Fruit fly (Drosophila melanogaster) whole organism, embryonic: ENCODE measurements around the gene CG42727.

ENCODE experiments used
- B-H1 ChIP-seq: fragments of 200-800 bp; sonication (Bioruptor generic); IDR thresholded peaks from 3 replicates; pipeline ENCODE4 v1.3.6; 2022; ENCODE audit warnings: missing biosample characterization, missing genetic modification characterization
- B-H2 ChIP-seq: fragments of 200-800 bp; sonication (Bioruptor generic); optimal IDR thresholded peaks from 2 replicates; lab custom pipeline; 2018; ENCODE audit warnings: missing biosample characterization, mild to moderate bottlenecking, missing genetic modification characterization
- CG10209 ChIP-seq: fragments of 200-800 bp; sonication (Bioruptor generic); optimal IDR thresholded peaks from 3 replicates; lab custom pipeline; 2017; ENCODE audit warnings: missing biosample characterization, mild to moderate bottlenecking, missing genetic modification characterization, missing genetic modification reagents
- CG10267 ChIP-seq: fragments of 200-800 bp; sonication (Bioruptor generic); optimal IDR thresholded peaks from 2 replicates; lab custom pipeline; 2018; ENCODE audit warnings: missing biosample characterization, mild to moderate bottlenecking, missing genetic modification characterization, moderate library complexity
- CG10543 ChIP-seq: fragments of 200-800 bp; sonication (Bioruptor generic); optimal IDR thresholded peaks from 3 replicates; lab custom pipeline; 2017; ENCODE audit warnings: missing biosample characterization, mild to moderate bottlenecking, missing genetic modification characterization, moderate library complexity
- CG11560 ChIP-seq: fragments of 200-800 bp; sonication (Bioruptor generic); IDR thresholded peaks from 3 replicates; pipeline ENCODE4 v1.3.6; 2022; ENCODE audit warnings: missing biosample characterization, missing genetic modification characterization
- CG12659 ChIP-seq: fragments of 200-800 bp; sonication (Bioruptor generic); optimal IDR thresholded peaks from 3 replicates; lab custom pipeline; 2017; ENCODE audit warnings: mild to moderate bottlenecking, missing biosample characterization, missing genetic modification reagents, missing genetic modification characterization
- CG16813 ChIP-seq: fragments of 200-800 bp; sonication (Bioruptor generic); IDR thresholded peaks from 3 replicates; pipeline ENCODE4 v1.3.6; 2022; ENCODE audit warnings: missing biosample characterization, missing genetic modification characterization; ENCODE audit not compliant: partially characterized antibody
- CG17328 ChIP-seq: fragments of 200-800 bp; sonication (Bioruptor generic); IDR thresholded peaks from 2 replicates; pipeline ENCODE4 v1.3.6; 2022; ENCODE audit warnings: missing biosample characterization, missing genetic modification characterization
- CG17802 ChIP-seq: fragments of 200-800 bp; sonication (Bioruptor generic); optimal IDR thresholded peaks from 2 replicates; lab custom pipeline; 2018; ENCODE audit warnings: missing biosample characterization, mild to moderate bottlenecking, missing genetic modification characterization, moderate library complexity
- CG18262 ChIP-seq: fragments of 200-800 bp; optimal IDR thresholded peaks from 3 replicates; lab custom pipeline; 2019; ENCODE audit warnings: missing biosample characterization, mild to moderate bottlenecking, missing genetic modification characterization, moderate library complexity
- CG2875 ChIP-seq: fragments of 200-800 bp; sonication (Bioruptor generic); optimal IDR thresholded peaks from 2 replicates; lab custom pipeline; 2017; ENCODE audit warnings: missing biosample characterization, mild to moderate bottlenecking, missing genetic modification characterization, missing genetic modification reagents
- CG30403 ChIP-seq: fragments of 200-800 bp; sonication (Bioruptor generic); optimal IDR thresholded peaks from 3 replicates; lab custom pipeline; 2016; ENCODE audit warnings: missing biosample characterization, missing genetic modification characterization
- CG32767 ChIP-seq: fragments of 200-800 bp; sonication (Bioruptor generic); IDR thresholded peaks from 2 replicates; pipeline ENCODE4 v1.3.6; 2022; ENCODE audit warnings: missing biosample characterization, missing genetic modification characterization
- CG33557 ChIP-seq: fragments of 200-800 bp; sonication (Bioruptor generic); optimal IDR thresholded peaks from 2 replicates; lab custom pipeline; 2019; ENCODE audit warnings: missing biosample characterization, mild to moderate bottlenecking, missing genetic modification characterization, moderate library complexity
- CG3995 ChIP-seq: fragments of 200-800 bp; sonication (Bioruptor generic); optimal IDR thresholded peaks from 3 replicates; lab custom pipeline; 2016; ENCODE audit warnings: missing biosample characterization, missing genetic modification characterization
- CG42726 ChIP-seq: fragments of 200-800 bp; sonication (Bioruptor generic); IDR thresholded peaks from 2 replicates; pipeline ENCODE4 v1.3.6; 2022; ENCODE audit warnings: missing biosample characterization, missing genetic modification characterization; ENCODE audit not compliant: partially characterized antibody
- CG4730 ChIP-seq: fragments of 200-800 bp; sonication (Bioruptor generic); IDR thresholded peaks from 2 replicates; pipeline ENCODE4 v1.3.6; 2022; ENCODE audit warnings: missing biosample characterization, missing genetic modification characterization
- CG4820 ChIP-seq: fragments of 200-800 bp; sonication (Bioruptor generic); optimal IDR thresholded peaks from 3 replicates; lab custom pipeline; 2016; ENCODE audit warnings: missing biosample characterization, missing genetic modification characterization
- CG6765 ChIP-seq: fragments of 200-800 bp; sonication (Bioruptor generic); optimal IDR thresholded peaks from 3 replicates; lab custom pipeline; 2017; ENCODE audit warnings: missing biosample characterization, mild to moderate bottlenecking, missing genetic modification characterization
- CG7839 ChIP-seq: fragments of 200-800 bp; sonication (Bioruptor generic); optimal IDR thresholded peaks from 3 replicates; lab custom pipeline; 2018; ENCODE audit warnings: missing biosample characterization, mild to moderate bottlenecking, missing genetic modification characterization, moderate library complexity
- CTCF ChIP-seq: fragments of 200-800 bp; sonication (Bioruptor generic); optimal IDR thresholded peaks from 2 replicates; lab custom pipeline; 2017; ENCODE audit warnings: missing biosample characterization, mild to moderate bottlenecking, missing genetic modification characterization, moderate library complexity
- Dbx ChIP-seq: fragments of 200-800 bp; sonication (Bioruptor generic); IDR thresholded peaks from 3 replicates; pipeline ENCODE4 v1.3.6; 2022; ENCODE audit warnings: missing biosample characterization, missing genetic modification characterization
- E2f1 ChIP-seq: fragments of 200-800 bp; sonication (Bioruptor generic); IDR thresholded peaks from 2 replicates; pipeline ENCODE4 v1.3.6; 2022; ENCODE audit warnings: missing biosample characterization, missing genetic modification characterization
- H15 ChIP-seq: fragments of 200-800 bp; sonication (Bioruptor generic); IDR thresholded peaks from 3 replicates; pipeline ENCODE4 v1.3.6; 2022; ENCODE audit warnings: missing biosample characterization, missing genetic modification characterization
- Hr39 ChIP-seq: fragments of >200 bp; optimal IDR thresholded peaks from 2 replicates; lab custom pipeline; 2017
- Pdp1 ChIP-seq, 2 experiments: fragments of 200-800 bp; sonication (Bioruptor generic); optimal IDR thresholded peaks; 3 replicates each; lab custom pipeline; 2016; ENCODE audit warnings: missing biosample characterization in 2 of 2, missing genetic modification characterization in 2 of 2, mild to moderate bottlenecking in 1 of 2, moderate library complexity in 1 of 2
- Six4 ChIP-seq: fragments of 200-800 bp; sonication (Bioruptor generic); optimal IDR thresholded peaks from 2 replicates; lab custom pipeline; 2016; ENCODE audit warnings: missing biosample characterization, missing genetic modification characterization
- Trl ChIP-seq, 3 experiments: fragments of >200 bp in 2 of 3; fragments of 200-800 bp in 1 of 3; sonication (Bioruptor generic) in 1 of 3; optimal IDR thresholded peaks; 2 replicates in 1 of 3; 3 replicates in 2 of 3; lab custom pipeline; 2016 to 2017; ENCODE audit warnings: missing biosample characterization in 1 of 3, missing genetic modification characterization in 1 of 3
- abd-A ChIP-seq: fragments of 200-800 bp; sonication (Bioruptor generic); optimal IDR thresholded peaks from 3 replicates; lab custom pipeline; 2019; ENCODE audit warnings: missing biosample characterization, mild to moderate bottlenecking, missing genetic modification characterization, moderate library complexity
- bbx ChIP-seq: fragments of 200-800 bp; sonication (Bioruptor generic); IDR thresholded peaks from 2 replicates; pipeline ENCODE4 v1.3.6; 2022; ENCODE audit warnings: missing biosample characterization, missing genetic modification characterization; ENCODE audit not compliant: partially characterized antibody
- bigmax ChIP-seq: fragments of 200-800 bp; sonication (Bioruptor generic); optimal IDR thresholded peaks from 2 replicates; lab custom pipeline; 2018; ENCODE audit warnings: missing biosample characterization, mild to moderate bottlenecking, missing genetic modification characterization
- da ChIP-seq: fragments of 200-800 bp; sonication (Bioruptor generic); optimal IDR thresholded peaks from 2 replicates; lab custom pipeline; 2016; ENCODE audit warnings: missing biosample characterization, missing genetic modification characterization
- dpn ChIP-seq, 2 experiments: fragments of 200-800 bp; sonication (Bioruptor generic); optimal IDR thresholded peaks; 3 replicates each; lab custom pipeline; 2016; ENCODE audit warnings: missing biosample characterization in 2 of 2, missing genetic modification characterization in 2 of 2
- dysf ChIP-seq: fragments of 200-800 bp; sonication (Bioruptor generic); IDR thresholded peaks from 3 replicates; pipeline ENCODE4 v1.3.6; 2022; ENCODE audit warnings: missing biosample characterization, missing genetic modification characterization
- ftz-f1 ChIP-seq: fragments of 200-800 bp; sonication (Bioruptor generic); optimal IDR thresholded peaks from 2 replicates; lab custom pipeline; 2016; ENCODE audit warnings: missing biosample characterization, missing genetic modification characterization
- gcm2 ChIP-seq: fragments of 200-800 bp; sonication (Bioruptor generic); optimal IDR thresholded peaks from 2 replicates; lab custom pipeline; 2016; ENCODE audit warnings: missing biosample characterization, missing genetic modification characterization
- maf-S ChIP-seq: fragments of 200-800 bp; sonication (Bioruptor generic); optimal IDR thresholded peaks from 2 replicates; lab custom pipeline; 2016; ENCODE audit warnings: missing biosample characterization, missing genetic modification characterization
- sc ChIP-seq, 3 experiments: fragments of >200 bp in 2 of 3; fragments of 200-800 bp in 1 of 3; sonication (Bioruptor generic) in 1 of 3; optimal IDR thresholded peaks; 2 replicates in 2 of 3; 3 replicates in 1 of 3; lab custom pipeline; 2017; ENCODE audit warnings: mild to moderate bottlenecking in 1 of 3, missing biosample characterization in 1 of 3, missing genetic modification characterization in 1 of 3, missing genetic modification reagents in 1 of 3
- sens ChIP-seq: fragments of 200-800 bp; sonication (Bioruptor generic); peaks from one replicate; lab custom pipeline; 2016; ENCODE audit warnings: missing biosample characterization, missing genetic modification characterization
- tio ChIP-seq: fragments of 200-800 bp; sonication (Bioruptor generic); optimal IDR thresholded peaks from 2 replicates; lab custom pipeline; 2017; ENCODE audit warnings: missing biosample characterization, missing genetic modification characterization, inconsistent platforms
- vvl ChIP-seq: fragments of 200-800 bp; sonication (Bioruptor generic); IDR thresholded peaks from 2 replicates; pipeline ENCODE4 v1.3.6; 2022; ENCODE audit warnings: missing biosample characterization, missing genetic modification characterization

The CG42727 gene

dm6 chr3R:15347822-15348221 lies at the start of gene CG42727, which contains the start of gene CG42726 (continued):
- 0 out of 2 replicates have a peak, but pooled peaks have one; percentile 13 for TF ChIP-seq E2f1 (GFP tag; lab: Robert Waterston, UW)
- no peak for TF ChIP-seq CTCF (GFP tag; lab: Kevin White, UChicago)
- TF ChIP-seq CG18262 (tag; lab: Kevin White, UChicago) = peak; percentile 14
- TF ChIP-seq maf-S (GFP tag; lab: Kevin White, UChicago) = no peak
- TF ChIP-seq B-H1 (GFP tag; lab: Robert Waterston, UW) = no peak
- peak in 1 of 2 experiments; percentile 31 for TF ChIP-seq Pdp1 (GFP tag; optimal IDR thresholded peaks at IDR 0.05; lab: Kevin White, UChicago)
- no peak for TF ChIP-seq gcm2
- no peak for TF ChIP-seq B-H2
- TF ChIP-seq tio = no peak
- 0 out of 2 replicates have a peak, but pooled peaks have one; percentile 19 for TF ChIP-seq CG4730
- TF ChIP-seq CG33557 = no peak
- TF ChIP-seq sc (optimal IDR thresholded peaks at IDR 0.05; lab: Kevin White, UChicago) = no peak
- no peak for TF ChIP-seq sc (GFP tag; optimal IDR thresholded peaks at IDR 0.05; lab: Kevin White, UChicago)
- TF ChIP-seq CG7839 (tag; lab: Kevin White, UChicago) = no peak
- no peak for TF ChIP-seq da
- TF ChIP-seq Trl (optimal IDR thresholded peaks at IDR 0.05; lab: Kevin White, UChicago) = no peak
- TF ChIP-seq Trl (GFP tag; optimal IDR thresholded peaks at IDR 0.05; lab: Kevin White, UChicago) = no peak
- no peak for TF ChIP-seq H15 (GFP tag; lab: Robert Waterston, UW)

dm6 chr3R:15305246-15305645 lies 42.6 kb upstream of the CG42727 start:
- TF ChIP-seq Dbx (0 out of 3 replicates have a peak, but pooled peaks have one; percentile 6), CG32767 (GFP tag; lab: Robert Waterston, UW) (no peak), CG30403 (GFP tag; lab: Kevin White, UChicago) (no peak), vvl (GFP tag; lab: Robert Waterston, UW) (0 out of 2 replicates have a peak, but pooled peaks have one; percentile 12), CG2875 (no peak), bigmax (GFP tag; lab: Kevin White, UChicago) (no peak), CG10267 (tag; lab: Kevin White, UChicago) (no peak), Six4 (GFP tag; lab: Kevin White, UChicago) (no peak), Hr39 (lab: Kevin White, UChicago) (peak; percentile 16), CG17328 (GFP tag; lab: Robert Waterston, UW) (peak; percentile 37; the same call in 1 of the 2 replicates), CG3995 (GFP tag; lab: Kevin White, UChicago) (no peak), dpn (GFP tag; optimal IDR thresholded peaks at IDR 0.05; lab: Kevin White, UChicago) (no peak), sens (peak; percentile 22), CG4820 (no peak), CG17802 (tag; lab: Kevin White, UChicago) (no peak), CG6765 (GFP tag; lab: Kevin White, UChicago) (no peak), CG10209 (GFP tag; lab: Kevin White, UChicago) (no peak), ftz-f1 (peak; percentile 56), CG10543 (GFP tag; lab: Kevin White, UChicago) (peak; percentile 6), CG16813 (GFP tag; lab: Robert Waterston, UW) (0 out of 3 replicates have a peak, but pooled peaks have one; percentile 24), bbx (GFP tag; lab: Robert Waterston, UW) (0 out of 2 replicates have a peak, but pooled peaks have one; percentile 6), CG42726 (peak; percentile 23; the same call in 1 of the 2 replicates), dysf (GFP tag; lab: Robert Waterston, UW) (0 out of 3 replicates have a peak, but pooled peaks have one; percentile 9), CG12659 (no peak), CG11560 (tag; lab: Robert Waterston, UW) (0 out of 3 replicates have a peak, but pooled peaks have one; percentile 35), abd-A (no peak)
